Fruit fly (Drosophila melanogaster) whole organism, wandering third instar larva: ENCODE measurements around the gene CG32369.

Source experiments
- Abd-B ChIP-seq: fragments of >200 bp; optimal IDR thresholded peaks from 2 replicates; lab custom pipeline; 2017; ENCODE audit warnings: missing biosample characterization, missing genetic modification characterization
- CG32264 ChIP-seq: fragments of 200-800 bp; sonication (Bioruptor generic); optimal IDR thresholded peaks from 2 replicates; lab custom pipeline; 2016; ENCODE audit warnings: missing biosample characterization, missing genetic modification characterization
- CG9705 ChIP-seq: fragments of 200-800 bp; sonication (Bioruptor generic); optimal IDR thresholded peaks from 2 replicates; lab custom pipeline; 2018; ENCODE audit warnings: missing biosample characterization, mild to moderate bottlenecking, missing genetic modification characterization
- Dfd ChIP-seq: fragments of >200 bp; optimal IDR thresholded peaks from 2 replicates; lab custom pipeline; 2017; ENCODE audit warnings: missing biosample characterization, missing genetic modification characterization
- Dif ChIP-seq: fragments of 200-275, 200-300 bp; sonication (Bioruptor generic); optimal IDR thresholded peaks from 2 replicates; lab custom pipeline; 2018; ENCODE audit warnings: missing biosample characterization, missing genetic modification characterization; ENCODE audit not compliant: partially characterized antibody
- HLH106 ChIP-seq: fragments of 200-800 bp; optimal IDR thresholded peaks from 3 replicates; lab custom pipeline; 2019; ENCODE audit warnings: missing biosample characterization, mild to moderate bottlenecking, missing genetic modification characterization, moderate library complexity
- Hnf4 ChIP-seq: fragments of 200-800 bp; sonication (Bioruptor generic); optimal IDR thresholded peaks from 2 replicates; lab custom pipeline; 2016; ENCODE audit warnings: missing biosample characterization, mild to moderate bottlenecking, missing genetic modification characterization
- Hr78 ChIP-seq: fragments of >200 bp; optimal IDR thresholded peaks from 2 replicates; lab custom pipeline; 2017; ENCODE audit warnings: missing biosample characterization, missing genetic modification characterization
- Hr83 ChIP-seq: fragments of 200-300 bp; sonication (Bioruptor generic); optimal IDR thresholded peaks from 2 replicates; lab custom pipeline; 2016; ENCODE audit warnings: missing biosample characterization, mild to moderate bottlenecking, missing genetic modification characterization, moderate library complexity; ENCODE audit not compliant: poor library complexity, severe bottlenecking
- Mio ChIP-seq: sonication (Bioruptor generic); optimal IDR thresholded peaks from 2 replicates; lab custom pipeline; 2016; ENCODE audit warnings: missing biosample characterization, missing genetic modification characterization
- Myc ChIP-seq: fragments of >200 bp; optimal IDR thresholded peaks from 2 replicates; lab custom pipeline; 2017
- N ChIP-seq: fragments of >200 bp; optimal IDR thresholded peaks from 2 replicates; lab custom pipeline; 2018; ENCODE audit warnings: missing biosample characterization, missing external identifiers, missing genetic modification characterization
- OdsH ChIP-seq: fragments of 200-800 bp; sonication (Bioruptor generic); optimal IDR thresholded peaks from 2 replicates; lab custom pipeline; 2016; ENCODE audit warnings: missing biosample characterization, mild to moderate bottlenecking, missing genetic modification characterization
- Rel ChIP-seq, 2 experiments: fragments of 200-800 bp; sonication (Bioruptor generic) in 1 of 2; optimal IDR thresholded peaks; 2 replicates in 1 of 2; 3 replicates in 1 of 2; lab custom pipeline; 2016 to 2019; ENCODE audit warnings: mild to moderate bottlenecking in 2 of 2, missing biosample characterization in 2 of 2, missing genetic modification characterization in 2 of 2, moderate library complexity in 1 of 2
- Sp1 ChIP-seq: fragments of 200-800 bp; sonication (Bioruptor generic); optimal IDR thresholded peaks from 3 replicates; lab custom pipeline; 2019; ENCODE audit warnings: missing biosample characterization, mild to moderate bottlenecking, missing genetic modification characterization, moderate library complexity
- Vsx2 ChIP-seq: fragments of 200-300, 225-300 bp; sonication (Bioruptor generic); optimal IDR thresholded peaks from 2 replicates; lab custom pipeline; 2018; ENCODE audit warnings: missing biosample characterization, missing genetic modification characterization; ENCODE audit not compliant: partially characterized antibody
- br ChIP-seq: fragments of 200-800 bp; sonication (Bioruptor generic); optimal IDR thresholded peaks from 2 replicates; lab custom pipeline; 2016; ENCODE audit warnings: missing biosample characterization, missing genetic modification characterization
- brk ChIP-seq: fragments of 200-800 bp; sonication (Bioruptor generic); optimal IDR thresholded peaks from 2 replicates; lab custom pipeline; 2016; ENCODE audit warnings: missing biosample characterization, mild to moderate bottlenecking, missing genetic modification characterization
- dl ChIP-seq, 2 experiments: fragments of 175-275, 200-275 bp in 1 of 2; fragments of 200-275 bp in 1 of 2; sonication (Bioruptor generic); optimal IDR thresholded peaks; lab custom pipeline; 2018; ENCODE audit warnings: mild to moderate bottlenecking in 2 of 2, missing biosample characterization in 2 of 2, missing genetic modification characterization in 2 of 2, moderate library complexity in 2 of 2; ENCODE audit not compliant: partially characterized antibody in 2 of 2, insufficient read depth in 1 of 2
- dmrt93B ChIP-seq: fragments of 200-800 bp; sonication (Bioruptor generic); optimal IDR thresholded peaks from 2 replicates; lab custom pipeline; 2018; ENCODE audit warnings: missing biosample characterization, mild to moderate bottlenecking, missing genetic modification characterization
- ey ChIP-seq: fragments of 200-800 bp; sonication (Bioruptor generic); optimal IDR thresholded peaks from 2 replicates; lab custom pipeline; 2016; ENCODE audit warnings: missing biosample characterization, missing genetic modification characterization
- foxo ChIP-seq, 2 experiments: fragments of 200-800 bp; sonication (Bioruptor generic); optimal IDR thresholded peaks; 2 replicates in 1 of 2; 3 replicates in 1 of 2; lab custom pipeline; 2016 to 2017; ENCODE audit warnings: missing biosample characterization in 2 of 2, missing genetic modification characterization in 2 of 2
- fru ChIP-seq: fragments of 200-800 bp; sonication (Bioruptor generic); optimal IDR thresholded peaks from 3 replicates; lab custom pipeline; 2016; ENCODE audit warnings: missing biosample characterization, mild to moderate bottlenecking, missing genetic modification characterization
- h ChIP-seq: fragments of 200-800 bp; sonication (Bioruptor generic); optimal IDR thresholded peaks from 3 replicates; lab custom pipeline; 2016; ENCODE audit warnings: missing biosample characterization, mild to moderate bottlenecking, missing genetic modification characterization
- lola ChIP-seq: fragments of >200 bp; optimal IDR thresholded peaks from 2 replicates; lab custom pipeline; 2017; ENCODE audit warnings: missing biosample characterization, missing genetic modification characterization
- pan ChIP-seq: fragments of >200 bp; optimal IDR thresholded peaks from 2 replicates; lab custom pipeline; 2017
- psq ChIP-seq: fragments of 200-800 bp; sonication (Bioruptor generic); optimal IDR thresholded peaks from 3 replicates; lab custom pipeline; 2017; ENCODE audit warnings: missing biosample characterization, mild to moderate bottlenecking, missing genetic modification characterization, moderate library complexity
- rgr ChIP-seq: fragments of 200-800 bp; sonication (Bioruptor generic); optimal IDR thresholded peaks from 3 replicates; lab custom pipeline; 2016; ENCODE audit warnings: missing biosample characterization, mild to moderate bottlenecking, missing genetic modification characterization
- sage ChIP-seq: fragments of 200-800 bp; sonication (Bioruptor generic); optimal IDR thresholded peaks from 2 replicates; lab custom pipeline; 2016; ENCODE audit warnings: missing biosample characterization, mild to moderate bottlenecking, missing genetic modification characterization
- sv ChIP-seq: fragments of 200-800 bp; sonication (Bioruptor generic); optimal IDR thresholded peaks from 3 replicates; lab custom pipeline; 2016; ENCODE audit warnings: missing biosample characterization, missing genetic modification characterization
- tai ChIP-seq: sonication (Bioruptor generic); optimal IDR thresholded peaks from 2 replicates; lab custom pipeline; 2016; ENCODE audit warnings: missing biosample characterization, missing genetic modification characterization
- usp ChIP-seq: fragments of >200 bp; optimal IDR thresholded peaks from 2 replicates; lab custom pipeline; 2017; ENCODE audit warnings: missing biosample characterization, missing genetic modification characterization
- woc ChIP-seq: sonication (Bioruptor generic); optimal IDR thresholded peaks from 2 replicates; lab custom pipeline; 2016; ENCODE audit warnings: missing biosample characterization, mild to moderate bottlenecking, missing genetic modification characterization

Gene CG32369

dm6 chr3L:7854752-7855454 is 45.3 kb upstream of the CG32369 start:
- peak; percentile 8 for TF ChIP-seq h
- peak; percentile 49 for TF ChIP-seq sage
- no peak for TF ChIP-seq Mio (GFP tag; lab: Kevin White, UChicago)
- peak; percentile 21 for TF ChIP-seq Hnf4 (GFP tag; lab: Kevin White, UChicago)
- peak; percentile 13 for TF ChIP-seq CG9705 (GFP tag; lab: Kevin White, UChicago)
- TF ChIP-seq OdsH (GFP tag; lab: Kevin White, UChicago) = no peak
- no peak for TF ChIP-seq woc (GFP tag; lab: Kevin White, UChicago)
- TF ChIP-seq dl (GFP tag; optimal IDR thresholded peaks at IDR 0.05; lab: Kevin White, UChicago; ENCODE audit: insufficient read depth in 1 of 2, partially characterized antibody in 2 of 2) = peak in 1 of 2 experiments; percentile 11
- TF ChIP-seq pan = no peak
- peak; percentile 73 for TF ChIP-seq Hr83
- TF ChIP-seq br (GFP tag; lab: Kevin White, UChicago) = no peak
- TF ChIP-seq Vsx2 (GFP tag; lab: Kevin White, UChicago) = peak; percentile 16
- TF ChIP-seq CG32264 (GFP tag; lab: Kevin White, UChicago) = no peak
- TF ChIP-seq Dif (GFP tag; lab: Kevin White, UChicago) = peak; percentile 37
- no peak for TF ChIP-seq brk (GFP tag; lab: Kevin White, UChicago)
- TF ChIP-seq Rel (GFP tag; optimal IDR thresholded peaks at IDR 0.05; lab: Kevin White, UChicago) = no peak
- peak; percentile 17 for TF ChIP-seq Rel (tag; optimal IDR thresholded peaks at IDR 0.05; lab: Kevin White, UChicago)
- TF ChIP-seq lola (GFP tag; lab: Kevin White, UChicago) = no peak
- peak; percentile 46 for TF ChIP-seq Sp1 (GFP tag; lab: Kevin White, UChicago)

- TF ChIP-seq Hr78 (GFP tag; lab: Kevin White, UChicago) (no peak), Dfd (GFP tag; lab: Kevin White, UChicago) (no peak)
Measured at dm6 chr3L:7852252-7852885, 42.7 kb upstream of the CG32369 start.

DNA sequence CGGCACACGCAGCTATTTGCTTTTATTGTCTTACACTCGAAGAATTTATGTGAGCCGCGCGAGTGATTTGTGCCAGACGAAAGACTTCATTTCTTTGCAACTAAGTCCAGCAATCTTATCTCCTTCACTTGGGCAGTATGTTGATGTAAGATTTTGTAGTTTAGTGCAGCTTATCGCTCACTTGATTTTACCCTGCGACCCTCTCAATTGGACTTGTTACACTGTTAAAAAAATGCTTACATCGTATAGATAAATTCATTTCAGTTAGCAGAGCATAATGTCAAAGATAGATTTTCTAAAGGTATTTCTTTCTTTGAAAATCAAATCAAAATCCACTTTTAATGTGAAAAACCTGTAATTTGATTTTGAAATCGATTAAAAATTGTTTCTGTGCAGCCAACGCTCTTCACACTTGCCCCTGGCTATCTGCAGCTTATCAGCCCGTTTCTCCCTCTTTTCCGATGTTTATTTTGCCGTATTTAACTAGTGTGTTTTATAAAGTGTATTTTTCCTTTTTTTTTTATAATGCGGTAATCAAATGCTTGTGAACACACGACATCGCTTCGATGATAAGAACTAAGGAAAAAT is 41.2 kb upstream of the CG32369 start:
- peak; percentile 48 for TF ChIP-seq Hnf4 (GFP tag; lab: Kevin White, UChicago)
- TF ChIP-seq sv = peak; percentile 69
- TF ChIP-seq sage = no peak
- peak; percentile 22 for TF ChIP-seq HLH106 (tag; lab: Kevin White, UChicago)
- TF ChIP-seq OdsH (GFP tag; lab: Kevin White, UChicago) = peak; percentile 67
- TF ChIP-seq foxo (GFP tag; optimal IDR thresholded peaks at IDR 0.05; lab: Kevin White, UChicago) = peak in 1 of 2 experiments; percentile 77
- peak; percentile 54 for TF ChIP-seq br (GFP tag; lab: Kevin White, UChicago)
- TF ChIP-seq h = peak; percentile 80
- TF ChIP-seq Rel (GFP tag; optimal IDR thresholded peaks at IDR 0.05; lab: Kevin White, UChicago) = no peak
- TF ChIP-seq Rel (tag; optimal IDR thresholded peaks at IDR 0.05; lab: Kevin White, UChicago) = no peak
- TF ChIP-seq Sp1 (GFP tag; lab: Kevin White, UChicago) = peak; percentile 7
- peak; percentile 73 for TF ChIP-seq rgr (GFP tag; lab: Kevin White, UChicago)
- no peak for TF ChIP-seq CG9705 (GFP tag; lab: Kevin White, UChicago)
- no peak for TF ChIP-seq Myc (lab: Kevin White, UChicago)
- TF ChIP-seq CG32264 (GFP tag; lab: Kevin White, UChicago) = no peak
- TF ChIP-seq ey = peak; percentile 73
- peak; percentile 54 for TF ChIP-seq psq (GFP tag; lab: Kevin White, UChicago)
- TF ChIP-seq Vsx2 (GFP tag; lab: Kevin White, UChicago) = no peak
- no peak for TF ChIP-seq N (GFP tag; lab: Kevin White, UChicago)
- no peak for TF ChIP-seq Abd-B
- no peak for TF ChIP-seq Dif (GFP tag; lab: Kevin White, UChicago)
- no peak for TF ChIP-seq usp
- peak; percentile 58 for TF ChIP-seq tai
- TF ChIP-seq woc (GFP tag; lab: Kevin White, UChicago) = peak; percentile 22
- TF ChIP-seq fru (GFP tag; lab: Kevin White, UChicago) = peak; percentile 86
- TF ChIP-seq dmrt93B = peak; percentile 3
- TF ChIP-seq Hr78 (GFP tag; lab: Kevin White, UChicago) = no peak
